Fruit fly (Drosophila melanogaster) whole organism, embryonic: ENCODE data around the gene CG34310.

ENCODE experiments used
- Aef1 ChIP-seq: fragments of 200-800 bp; sonication (Bioruptor generic); IDR thresholded peaks from 3 replicates; pipeline ENCODE4 v1.3.6; 2022; ENCODE audit warnings: missing biosample characterization, missing genetic modification characterization
- CG10267 ChIP-seq: fragments of 200-800 bp; sonication (Bioruptor generic); optimal IDR thresholded peaks from 2 replicates; lab custom pipeline; 2018; ENCODE audit warnings: missing biosample characterization, mild to moderate bottlenecking, missing genetic modification characterization, moderate library complexity
- CG11696 ChIP-seq: fragments of 200-800 bp; sonication (Bioruptor generic); IDR thresholded peaks from 2 replicates; pipeline ENCODE4 v1.3.6; 2022; ENCODE audit warnings: missing biosample characterization, missing genetic modification characterization
- CG13123 ChIP-seq: fragments of 200-800 bp; sonication (Bioruptor generic); optimal IDR thresholded peaks from 2 replicates; lab custom pipeline; 2016; ENCODE audit warnings: missing biosample characterization, missing genetic modification characterization
- CG13287 ChIP-seq: fragments of 200-800 bp; sonication (Bioruptor generic); IDR thresholded peaks from 2 replicates; pipeline ENCODE4 v1.3.6; 2022; ENCODE audit warnings: missing biosample characterization, missing genetic modification characterization; ENCODE audit not compliant: partially characterized antibody
- CG15269 ChIP-seq: fragments of 200-800 bp; sonication (Bioruptor generic); optimal IDR thresholded peaks from 2 replicates; lab custom pipeline; 2018; ENCODE audit warnings: missing biosample characterization, mild to moderate bottlenecking, missing genetic modification characterization, moderate library complexity
- CG15601 ChIP-seq: fragments of 200-800 bp; sonication (Bioruptor generic); optimal IDR thresholded peaks from 3 replicates; lab custom pipeline; 2019; ENCODE audit warnings: missing biosample characterization, mild to moderate bottlenecking, missing genetic modification characterization, moderate library complexity
- CG1602 ChIP-seq: fragments of 200-800 bp; sonication (Bioruptor generic); optimal IDR thresholded peaks from 3 replicates; lab custom pipeline; 2016; ENCODE audit warnings: missing biosample characterization, missing genetic modification characterization
- CG1647 ChIP-seq: fragments of 200-800 bp; sonication (Bioruptor generic); optimal IDR thresholded peaks from 3 replicates; lab custom pipeline; 2016; ENCODE audit warnings: missing biosample characterization, missing genetic modification characterization
- CG16813 ChIP-seq: fragments of 200-800 bp; sonication (Bioruptor generic); IDR thresholded peaks from 3 replicates; pipeline ENCODE4 v1.3.6; 2022; ENCODE audit warnings: missing biosample characterization, missing genetic modification characterization; ENCODE audit not compliant: partially characterized antibody
- CG17359 ChIP-seq: fragments of 200-800 bp; sonication (Bioruptor generic); optimal IDR thresholded peaks from 3 replicates; lab custom pipeline; 2018; ENCODE audit warnings: missing biosample characterization, mild to moderate bottlenecking, missing genetic modification characterization, moderate library complexity
- CG17361 ChIP-seq: fragments of 200-800 bp; sonication (Bioruptor generic); IDR thresholded peaks from 3 replicates; pipeline ENCODE4 v1.3.6; 2022; ENCODE audit warnings: missing biosample characterization, missing genetic modification characterization
- CG17568 ChIP-seq: fragments of 200-800 bp; sonication (Bioruptor generic); optimal IDR thresholded peaks from 2 replicates; lab custom pipeline; 2018; ENCODE audit warnings: missing biosample characterization, mild to moderate bottlenecking, missing genetic modification characterization, moderate library complexity
- CG32532 ChIP-seq: fragments of 200-800 bp; sonication (Bioruptor generic); IDR thresholded peaks from 2 replicates; pipeline ENCODE4 v1.3.6; 2022; ENCODE audit warnings: missing biosample characterization, missing genetic modification characterization
- CG3281 ChIP-seq: fragments of 200-800 bp; sonication (Bioruptor generic); optimal IDR thresholded peaks from 3 replicates; lab custom pipeline; 2017; ENCODE audit warnings: missing biosample characterization, mild to moderate bottlenecking, missing genetic modification characterization
- CG4282 ChIP-seq: fragments of 200-800 bp; sonication (Bioruptor generic); optimal IDR thresholded peaks from 2 replicates; lab custom pipeline; 2016; ENCODE audit warnings: missing biosample characterization, missing genetic modification characterization
- CG4360 ChIP-seq: fragments of 200-800 bp; sonication (Bioruptor generic); IDR thresholded peaks from 2 replicates; pipeline ENCODE4 v1.3.6; 2022; ENCODE audit warnings: missing biosample characterization, missing genetic modification characterization
- CG4404 ChIP-seq: fragments of 200-800 bp; sonication (Bioruptor generic); IDR thresholded peaks from 2 replicates; pipeline ENCODE4 v1.3.6; 2022; ENCODE audit warnings: missing biosample characterization, missing genetic modification characterization
- CG4820 ChIP-seq: fragments of 200-800 bp; sonication (Bioruptor generic); optimal IDR thresholded peaks from 3 replicates; lab custom pipeline; 2016; ENCODE audit warnings: missing biosample characterization, missing genetic modification characterization
- CG5953 ChIP-seq: fragments of 200-800 bp; sonication (Bioruptor generic); IDR thresholded peaks from 2 replicates; pipeline ENCODE4 v1.3.6; 2022; ENCODE audit warnings: missing biosample characterization, missing genetic modification characterization
- CG6765 ChIP-seq: fragments of 200-800 bp; sonication (Bioruptor generic); optimal IDR thresholded peaks from 3 replicates; lab custom pipeline; 2017; ENCODE audit warnings: missing biosample characterization, mild to moderate bottlenecking, missing genetic modification characterization
- CG7786 ChIP-seq: fragments of 200-800 bp; sonication (Bioruptor generic); optimal IDR thresholded peaks from 2 replicates; lab custom pipeline; 2016; ENCODE audit warnings: missing biosample characterization, missing genetic modification characterization
- CG7928 ChIP-seq: fragments of 200-800 bp; sonication (Bioruptor generic); optimal IDR thresholded peaks from 2 replicates; lab custom pipeline; 2017; ENCODE audit warnings: missing biosample characterization, mild to moderate bottlenecking, missing genetic modification characterization
- CG8089 ChIP-seq: fragments of 200-800 bp; sonication (Bioruptor generic); optimal IDR thresholded peaks from 3 replicates; lab custom pipeline; 2016; ENCODE audit warnings: missing biosample characterization, missing genetic modification characterization
- Chrac-16 ChIP-seq: fragments of 200-800 bp; sonication (Bioruptor generic); optimal IDR thresholded peaks from 3 replicates; lab custom pipeline; 2016; ENCODE audit warnings: missing biosample characterization, missing genetic modification characterization
- D19A ChIP-seq: fragments of 200-800 bp; optimal IDR thresholded peaks from 3 replicates; lab custom pipeline; 2019; ENCODE audit warnings: missing biosample characterization, mild to moderate bottlenecking, missing genetic modification characterization, moderate library complexity
- Eip74EF ChIP-seq, 2 experiments: fragments of 200-800 bp in 1 of 2; fragments of >200 bp in 1 of 2; sonication (Bioruptor generic) in 1 of 2; optimal IDR thresholded peaks; 2 replicates each; lab custom pipeline; 2017 to 2019; ENCODE audit warnings: missing biosample characterization in 2 of 2, missing genetic modification characterization in 2 of 2, mild to moderate bottlenecking in 1 of 2, moderate library complexity in 1 of 2
- Fer2 ChIP-seq: fragments of 200-800 bp; sonication (Bioruptor generic); optimal IDR thresholded peaks from 2 replicates; lab custom pipeline; 2018; ENCODE audit warnings: missing biosample characterization, mild to moderate bottlenecking, missing genetic modification characterization, moderate library complexity
- Hr78 ChIP-seq, 2 experiments: fragments of 200-800 bp in 1 of 2; fragments of >200 bp in 1 of 2; sonication (Bioruptor generic) in 1 of 2; optimal IDR thresholded peaks; 2 replicates each; lab custom pipeline; 2017 to 2019; ENCODE audit warnings: missing biosample characterization in 2 of 2, missing genetic modification characterization in 2 of 2, mild to moderate bottlenecking in 1 of 2, moderate library complexity in 1 of 2
- NK7.1 ChIP-seq: fragments of 200-800 bp; sonication (Bioruptor generic); optimal IDR thresholded peaks from 3 replicates; lab custom pipeline; 2016; ENCODE audit warnings: missing biosample characterization, missing genetic modification characterization
- Nf-YB ChIP-seq: fragments of 200-800 bp; sonication (Bioruptor generic); optimal IDR thresholded peaks from 3 replicates; lab custom pipeline; 2019; ENCODE audit warnings: missing biosample characterization, mild to moderate bottlenecking, missing genetic modification characterization, moderate library complexity
- Nf-YC ChIP-seq: fragments of 200-800 bp; optimal IDR thresholded peaks from 3 replicates; lab custom pipeline; 2019; ENCODE audit warnings: missing biosample characterization, mild to moderate bottlenecking, missing genetic modification characterization, moderate library complexity
- Oli ChIP-seq: fragments of 200-800 bp; sonication (Bioruptor generic); optimal IDR thresholded peaks from 2 replicates; lab custom pipeline; 2018; ENCODE audit warnings: missing biosample characterization, mild to moderate bottlenecking, missing genetic modification characterization, moderate library complexity
- Pdp1 ChIP-seq, 2 experiments: fragments of 200-800 bp; sonication (Bioruptor generic); optimal IDR thresholded peaks; 3 replicates each; lab custom pipeline; 2016; ENCODE audit warnings: missing biosample characterization in 2 of 2, missing genetic modification characterization in 2 of 2, mild to moderate bottlenecking in 1 of 2, moderate library complexity in 1 of 2
- Rfx ChIP-seq: fragments of 200-800 bp; sonication (Bioruptor generic); IDR thresholded peaks from 2 replicates; pipeline ENCODE4 v1.3.6; 2022; ENCODE audit warnings: missing biosample characterization, missing genetic modification characterization
- Rx ChIP-seq: fragments of 200-800 bp; sonication (Bioruptor generic); IDR thresholded peaks from 2 replicates; pipeline ENCODE4 v1.3.6; 2022; ENCODE audit warnings: missing biosample characterization, missing genetic modification characterization
- al ChIP-seq: fragments of 200-800 bp; sonication (Bioruptor generic); IDR thresholded peaks from 2 replicates; pipeline ENCODE4 v1.3.6; 2022; ENCODE audit warnings: missing biosample characterization, missing genetic modification characterization
- aop ChIP-seq: fragments of 200-800 bp; sonication (Bioruptor generic); IDR thresholded peaks from 2 replicates; pipeline ENCODE4 v1.3.6; 2022; ENCODE audit warnings: missing biosample characterization, missing genetic modification characterization
- chm ChIP-seq: fragments of 200-800 bp; sonication (Bioruptor generic); IDR thresholded peaks from 2 replicates; pipeline ENCODE4 v1.3.6; 2022; ENCODE audit warnings: missing biosample characterization, missing genetic modification characterization
- dan ChIP-seq: fragments of 200-800 bp; sonication (Bioruptor generic); IDR thresholded peaks from 2 replicates; pipeline ENCODE4 v1.3.6; 2022; ENCODE audit warnings: missing biosample characterization, missing genetic modification characterization
- ewg ChIP-seq: fragments of 200-800 bp; sonication (Bioruptor generic); optimal IDR thresholded peaks from 3 replicates; lab custom pipeline; 2017; ENCODE audit warnings: mild to moderate bottlenecking, missing biosample characterization, missing genetic modification reagents, missing genetic modification characterization
- fd64A ChIP-seq: fragments of 200-800 bp; sonication (Bioruptor generic); optimal IDR thresholded peaks from 3 replicates; lab custom pipeline; 2018; ENCODE audit warnings: missing biosample characterization, mild to moderate bottlenecking, missing genetic modification characterization
- inv ChIP-seq: fragments of 200-800 bp; sonication (Bioruptor generic); IDR thresholded peaks from 2 replicates; pipeline ENCODE4 v1.3.6; 2022; ENCODE audit warnings: missing biosample characterization, missing genetic modification characterization; ENCODE audit not compliant: partially characterized antibody
- lbe ChIP-seq: fragments of 200-800 bp; sonication (Bioruptor generic); optimal IDR thresholded peaks from 2 replicates; lab custom pipeline; 2016; ENCODE audit warnings: missing biosample characterization, mild to moderate bottlenecking, missing genetic modification characterization
- nerfin-2 ChIP-seq: fragments of 200-800 bp; sonication (Bioruptor generic); IDR thresholded peaks from 2 replicates; pipeline ENCODE4 v1.3.6; 2022; ENCODE audit warnings: missing biosample characterization, missing genetic modification characterization; ENCODE audit not compliant: partially characterized antibody
- prd ChIP-seq, 3 experiments: fragments of >200 bp in 2 of 3; fragments of 200-800 bp in 1 of 3; sonication (Bioruptor generic) in 1 of 3; optimal IDR thresholded peaks in 2 of 3; IDR thresholded peaks in 1 of 3; 2 replicates in 2 of 3; 3 replicates in 1 of 3; pipeline versions ENCODE4 v1.3.6 to Lab custom; 2017 to 2022; ENCODE audit warnings: missing biosample characterization in 1 of 3, missing genetic modification characterization in 1 of 3
- tgo ChIP-seq: fragments of 200-800 bp; sonication (Bioruptor generic); IDR thresholded peaks from 3 replicates; pipeline ENCODE4 v1.3.6; 2022; ENCODE audit warnings: missing biosample characterization, missing genetic modification characterization
- usp ChIP-seq: fragments of >200 bp; optimal IDR thresholded peaks from 2 replicates; lab custom pipeline; 2017; ENCODE audit warnings: missing biosample characterization, missing genetic modification characterization
- wdn ChIP-seq: fragments of 200-800 bp; sonication (Bioruptor generic); IDR thresholded peaks from 2 replicates; pipeline ENCODE4 v1.3.6; 2022; ENCODE audit warnings: missing biosample characterization, missing genetic modification characterization
- zfh2 ChIP-seq: fragments of 200-800 bp; sonication (Bioruptor generic); optimal IDR thresholded peaks from 2 replicates; lab custom pipeline; 2016; ENCODE audit warnings: missing biosample characterization, missing genetic modification characterization

The CG34310 gene

dm6 chr2L:6700742-6701141 is 37.3 kb downstream of the CG34310 start (continued):
- no peak for TF ChIP-seq fd64A (GFP tag; lab: Kevin White, UChicago)
- no peak for TF ChIP-seq zfh2 (GFP tag; lab: Kevin White, UChicago)
- no peak for TF ChIP-seq CG4820
- no peak for TF ChIP-seq wdn (GFP tag; lab: Robert Waterston, UW)
- peak; percentile 31 for TF ChIP-seq NK7.1 (GFP tag; lab: Kevin White, UChicago)
- no peak for TF ChIP-seq Rx (GFP tag; lab: Robert Waterston, UW)
- TF ChIP-seq Nf-YC (tag; lab: Kevin White, UChicago), result no peak
- no peak for TF ChIP-seq CG17359 (tag; lab: Kevin White, UChicago)
- TF ChIP-seq Eip74EF (GFP tag; optimal IDR thresholded peaks at IDR 0.05; lab: Kevin White, UChicago), result no peak
- TF ChIP-seq tgo (GFP tag; lab: Robert Waterston, UW), result no peak
- TF ChIP-seq CG10267 (tag; lab: Kevin White, UChicago), result peak; percentile 36
- TF ChIP-seq CG4282 (GFP tag; lab: Kevin White, UChicago), result no peak
- no peak for TF ChIP-seq aop (GFP tag; lab: Robert Waterston, UW)
- TF ChIP-seq Aef1, result no peak
- TF ChIP-seq CG13287 (GFP tag; lab: Robert Waterston, UW), result no peak
- TF ChIP-seq Oli, result no peak
- no peak for TF ChIP-seq CG15269 (tag; lab: Kevin White, UChicago)
- no peak for TF ChIP-seq Fer2 (tag; lab: Kevin White, UChicago)
- peak; percentile 37 for TF ChIP-seq Nf-YB (GFP tag; lab: Kevin White, UChicago)
- TF ChIP-seq prd (optimal IDR thresholded peaks at IDR 0.05; lab: Kevin White, UChicago), result no peak
- TF ChIP-seq prd (GFP tag; IDR thresholded peaks at IDR 0.05; lab: Robert Waterston, UW), result peak; percentile 50; the same call in 2 of the 3 replicates
- no peak for TF ChIP-seq dan (GFP tag; lab: Robert Waterston, UW)
- TF ChIP-seq al (GFP tag; lab: Robert Waterston, UW), result no peak
- no peak for TF ChIP-seq CG4404 (GFP tag; lab: Robert Waterston, UW)
- TF ChIP-seq chm (GFP tag; lab: Robert Waterston, UW), result 0 out of 2 replicates have a peak, but pooled peaks have one; percentile 7
- TF ChIP-seq CG6765 (GFP tag; lab: Kevin White, UChicago), result no peak
- TF ChIP-seq lbe, result no peak
- no peak for TF ChIP-seq CG11696 (GFP tag; lab: Robert Waterston, UW)
- TF ChIP-seq Pdp1 (GFP tag; optimal IDR thresholded peaks at IDR 0.05; lab: Kevin White, UChicago), result peak in 1 of 2 experiments; percentile 49
- no peak for TF ChIP-seq inv
- TF ChIP-seq CG3281 (GFP tag; lab: Kevin White, UChicago), result no peak
- no peak for TF ChIP-seq nerfin-2 (GFP tag; lab: Robert Waterston, UW)
- no peak for TF ChIP-seq ewg
- peak; percentile 67 for TF ChIP-seq CG17568 (GFP tag; lab: Kevin White, UChicago)
- TF ChIP-seq Rfx (GFP tag; lab: Robert Waterston, UW), result no peak
- TF ChIP-seq Chrac-16 (GFP tag; lab: Kevin White, UChicago), result no peak
- peak; percentile 66 for TF ChIP-seq CG8089 (GFP tag; lab: Kevin White, UChicago)
- TF ChIP-seq CG17361 (GFP tag; lab: Robert Waterston, UW), result no peak
- no peak for TF ChIP-seq CG7786 (GFP tag; lab: Kevin White, UChicago)
- no peak for TF ChIP-seq CG16813 (GFP tag; lab: Robert Waterston, UW)
- no peak for TF ChIP-seq CG5953 (GFP tag; lab: Robert Waterston, UW)
- peak; percentile 45 for TF ChIP-seq CG4360
- TF ChIP-seq D19A (tag; lab: Kevin White, UChicago), result no peak
- TF ChIP-seq CG1602 (GFP tag; lab: Kevin White, UChicago), result peak; percentile 55
- TF ChIP-seq CG32532, result 0 out of 2 replicates have a peak, but pooled peaks have one; percentile 5
- no peak for TF ChIP-seq CG15601 (tag; lab: Kevin White, UChicago)
- no peak for TF ChIP-seq CG1647 (GFP tag; lab: Kevin White, UChicago)
- TF ChIP-seq Hr78 (GFP tag; optimal IDR thresholded peaks at IDR 0.05; lab: Kevin White, UChicago), result no peak
- peak; percentile 33 for TF ChIP-seq CG13123
- no peak for TF ChIP-seq CG7928
- TF ChIP-seq usp (GFP tag; lab: Kevin White, UChicago), result no peak
